Worm (Caenorhabditis elegans): ENCODE results near the gene moe-3.

- TF ChIP-seq sdc-2 (tag; optimal IDR thresholded peaks at IDR 0.05) (no peak), unc-3 (GFP tag; conservative IDR thresholded peaks at IDR 0.05) (no peak), unc-3 (tag; optimal IDR thresholded peaks at IDR 0.05) (no peak), fkh-10 (GFP tag; optimal IDR thresholded peaks at IDR 0.05) (no peak), nhr-232 (tag; optimal IDR thresholded peaks at IDR 0.05) (no peak), ama-1 (optimal IDR thresholded peaks at IDR 0.05) (no peak)
Observed at ce11 chrII:13156071-13156470, 9.5 kb downstream of the moe-3 start.
